Worm (Caenorhabditis elegans): Measurements from ENCODE around the gene F37A4.2.
A peak's percentile ranks its signal among the peaks of the same experiment; 100 is the strongest.

DNA sequence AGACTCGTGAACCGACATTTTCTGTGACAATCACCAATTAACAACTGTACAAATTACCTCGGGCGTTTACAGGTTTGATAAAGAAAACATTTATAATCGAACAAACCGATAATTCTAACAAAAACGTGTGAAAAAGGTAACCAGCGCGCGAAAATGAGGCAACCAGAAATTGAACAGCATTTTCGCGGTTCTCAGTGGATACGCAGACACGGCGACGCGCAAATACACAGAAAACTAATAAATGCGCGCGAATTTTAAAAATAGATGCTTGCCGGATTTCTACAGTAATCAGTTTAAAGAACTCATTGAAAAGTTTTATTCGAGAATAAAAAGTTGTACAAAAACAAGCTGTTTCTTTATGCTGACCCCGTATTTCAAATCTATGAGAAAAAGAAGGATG lies 12.3 kb upstream of the F37A4.2 start, which contains the start of gene isw-1:
- TF ChIP-seq ztf-3 (GFP tag; optimal IDR thresholded peaks at IDR 0.05) (no peak), lin-35 (GFP tag; optimal IDR thresholded peaks at IDR 0.05) (peak in 2 of 3 experiments; percentile 76 to 92), ets-4 (GFP tag; optimal IDR thresholded peaks at IDR 0.05) (no peak)

All from whole organism, young adult.